Fruit fly (Drosophila melanogaster) whole organism, embryonic: ENCODE data around the gene CG34183.
A peak's percentile ranks its signal among the peaks of the same experiment; 100 is the strongest.

ENCODE experiments used
- Bdp1 ChIP-seq: fragments of 200-800 bp; sonication (Bioruptor generic); optimal IDR thresholded peaks from 3 replicates; lab custom pipeline; 2016; ENCODE audit warnings: missing biosample characterization, missing genetic modification characterization
- Blimp-1 ChIP-seq: fragments of 200-800 bp; sonication (Bioruptor generic); optimal IDR thresholded peaks from 3 replicates; lab custom pipeline; 2018; ENCODE audit warnings: missing biosample characterization, missing genetic modification characterization, mild to moderate bottlenecking, moderate library complexity, missing genetic modification reagents
- CG10267 ChIP-seq: fragments of 200-800 bp; sonication (Bioruptor generic); optimal IDR thresholded peaks from 2 replicates; lab custom pipeline; 2018; ENCODE audit warnings: missing biosample characterization, mild to moderate bottlenecking, missing genetic modification characterization, moderate library complexity
- CG11696 ChIP-seq: fragments of 200-800 bp; sonication (Bioruptor generic); IDR thresholded peaks from 2 replicates; pipeline ENCODE4 v1.3.6; 2022; ENCODE audit warnings: missing biosample characterization, missing genetic modification characterization
- CG13287 ChIP-seq: fragments of 200-800 bp; sonication (Bioruptor generic); IDR thresholded peaks from 2 replicates; pipeline ENCODE4 v1.3.6; 2022; ENCODE audit warnings: missing biosample characterization, missing genetic modification characterization; ENCODE audit not compliant: partially characterized antibody
- CG15696 ChIP-seq: fragments of 200-800 bp; sonication (Bioruptor generic); optimal IDR thresholded peaks from 2 replicates; lab custom pipeline; 2019; ENCODE audit warnings: missing biosample characterization, mild to moderate bottlenecking, missing genetic modification characterization, moderate library complexity
- CG1603 ChIP-seq: fragments of 200-800 bp; sonication (Bioruptor generic); optimal IDR thresholded peaks from 2 replicates; lab custom pipeline; 2019; ENCODE audit warnings: missing biosample characterization, mild to moderate bottlenecking, missing genetic modification characterization, moderate library complexity
- CG16779 ChIP-seq: fragments of 200-800 bp; sonication (Bioruptor generic); IDR thresholded peaks from 2 replicates; pipeline ENCODE4 v1.3.6; 2022; ENCODE audit warnings: missing biosample characterization, missing genetic modification characterization
- CG34376 ChIP-seq: fragments of 200-800 bp; sonication (Bioruptor generic); optimal IDR thresholded peaks from 2 replicates; lab custom pipeline; 2018; ENCODE audit warnings: missing biosample characterization, mild to moderate bottlenecking, missing genetic modification characterization
- CG34422 ChIP-seq: fragments of 200-800 bp; sonication (Bioruptor generic); IDR thresholded peaks from 3 replicates; pipeline ENCODE4 v1.3.6; 2022; ENCODE audit warnings: missing biosample characterization, missing genetic modification characterization
- CG5245 ChIP-seq: fragments of 200-800 bp; sonication (Bioruptor generic); optimal IDR thresholded peaks from 3 replicates; lab custom pipeline; 2016; ENCODE audit warnings: missing biosample characterization, missing genetic modification characterization
- CG6175 ChIP-seq: fragments of 200-800 bp; sonication (Bioruptor generic); IDR thresholded peaks from 3 replicates; pipeline ENCODE4 v1.3.6; 2022; ENCODE audit warnings: missing biosample characterization, missing genetic modification characterization
- CG6689 ChIP-seq: fragments of 200-800 bp; sonication (Bioruptor generic); IDR thresholded peaks from 2 replicates; pipeline ENCODE4 v1.3.6; 2022; ENCODE audit warnings: missing biosample characterization, missing genetic modification characterization
- CG7357 ChIP-seq: fragments of 200-800 bp; sonication (Bioruptor generic); IDR thresholded peaks from 3 replicates; pipeline ENCODE4 v1.3.6; 2022; ENCODE audit warnings: missing biosample characterization, missing genetic modification characterization
- CG7556 ChIP-seq: fragments of 200-800 bp; sonication (Bioruptor generic); optimal IDR thresholded peaks from 2 replicates; lab custom pipeline; 2017; ENCODE audit warnings: missing biosample characterization, mild to moderate bottlenecking, missing genetic modification characterization
- CG7839 ChIP-seq: fragments of 200-800 bp; sonication (Bioruptor generic); optimal IDR thresholded peaks from 3 replicates; lab custom pipeline; 2018; ENCODE audit warnings: missing biosample characterization, mild to moderate bottlenecking, missing genetic modification characterization, moderate library complexity
- CG9932 ChIP-seq: fragments of 200-800 bp; sonication (Bioruptor generic); IDR thresholded peaks from 2 replicates; pipeline ENCODE4 v1.3.6; 2022; ENCODE audit warnings: missing biosample characterization, missing genetic modification characterization
- CkIIα-i1 ChIP-seq: fragments of 200-800 bp; sonication (Bioruptor generic); IDR thresholded peaks from 2 replicates; pipeline ENCODE4 v1.3.6; 2022; ENCODE audit warnings: missing biosample characterization, missing genetic modification characterization
- Doc3 ChIP-seq: fragments of 200-800 bp; sonication (Bioruptor generic); IDR thresholded peaks from 3 replicates; pipeline ENCODE4 v1.3.6; 2022; ENCODE audit warnings: missing biosample characterization, missing genetic modification characterization; ENCODE audit not compliant: partially characterized antibody
- Dref ChIP-seq: fragments of 200-800 bp; sonication (Bioruptor generic); IDR thresholded peaks from 2 replicates; pipeline ENCODE4 v1.3.6; 2022; ENCODE audit warnings: missing biosample characterization, missing genetic modification characterization
- E2f2 ChIP-seq: fragments of 200-800 bp; sonication (Bioruptor generic); IDR thresholded peaks from 2 replicates; pipeline ENCODE4 v1.3.6; 2022; ENCODE audit warnings: missing biosample characterization, missing genetic modification characterization
- Ets65A ChIP-seq: fragments of 200-800 bp; sonication (Bioruptor generic); peaks from one replicate; lab custom pipeline; 2016; ENCODE audit warnings: missing biosample characterization, missing genetic modification characterization
- HmgZ ChIP-seq: fragments of 200-800 bp; sonication (Bioruptor generic); optimal IDR thresholded peaks from 2 replicates; lab custom pipeline; 2018; ENCODE audit warnings: missing biosample characterization, mild to moderate bottlenecking, missing genetic modification characterization
- MBD-R2 ChIP-seq: fragments of 200-800 bp; sonication (Bioruptor generic); IDR thresholded peaks from 2 replicates; pipeline ENCODE4 v1.3.6; 2022; ENCODE audit warnings: missing biosample characterization, missing genetic modification characterization
- Myb ChIP-seq: fragments of 200-800 bp; sonication (Bioruptor generic); optimal IDR thresholded peaks from 2 replicates; lab custom pipeline; 2016; ENCODE audit warnings: missing biosample characterization, missing genetic modification characterization
- Oaz ChIP-seq: fragments of 200-800 bp; sonication (Bioruptor generic); IDR thresholded peaks from 2 replicates; pipeline ENCODE4 v1.3.6; 2022; ENCODE audit warnings: missing biosample characterization, missing genetic modification characterization
- Opbp ChIP-seq: fragments of 200-800 bp; sonication (Bioruptor generic); IDR thresholded peaks from 3 replicates; pipeline ENCODE4 v1.3.6; 2022; ENCODE audit warnings: missing biosample characterization, missing genetic modification characterization; ENCODE audit not compliant: partially characterized antibody
- Scr ChIP-seq: fragments of 200-800 bp; sonication (Bioruptor generic); IDR thresholded peaks from 2 replicates; pipeline ENCODE4 v1.3.6; 2022; ENCODE audit warnings: missing biosample characterization, missing genetic modification characterization; ENCODE audit not compliant: partially characterized antibody
- Sin3A ChIP-seq: fragments of >200 bp; optimal IDR thresholded peaks from 2 replicates; lab custom pipeline; 2018
- Spps ChIP-seq: fragments of 200-800 bp; sonication (Bioruptor generic); optimal IDR thresholded peaks from 2 replicates; lab custom pipeline; 2018; ENCODE audit warnings: missing biosample characterization, mild to moderate bottlenecking, missing genetic modification characterization
- Sry-β ChIP-seq: fragments of 200-800 bp; sonication (Bioruptor generic); optimal IDR thresholded peaks from 2 replicates; lab custom pipeline; 2018; ENCODE audit warnings: missing biosample characterization, mild to moderate bottlenecking, missing genetic modification characterization, moderate library complexity
- TFAM ChIP-seq: fragments of 200-800 bp; sonication (Bioruptor generic); optimal IDR thresholded peaks from 2 replicates; lab custom pipeline; 2017; ENCODE audit warnings: missing biosample characterization, missing genetic modification characterization, inconsistent platforms
- al ChIP-seq: fragments of 200-800 bp; sonication (Bioruptor generic); IDR thresholded peaks from 2 replicates; pipeline ENCODE4 v1.3.6; 2022; ENCODE audit warnings: missing biosample characterization, missing genetic modification characterization
- amos ChIP-seq: fragments of 200-800 bp; sonication (Bioruptor generic); IDR thresholded peaks from 2 replicates; pipeline ENCODE4 v1.3.6; 2022; ENCODE audit warnings: missing biosample characterization, missing genetic modification characterization; ENCODE audit not compliant: partially characterized antibody
- bbx ChIP-seq: fragments of 200-800 bp; sonication (Bioruptor generic); IDR thresholded peaks from 2 replicates; pipeline ENCODE4 v1.3.6; 2022; ENCODE audit warnings: missing biosample characterization, missing genetic modification characterization; ENCODE audit not compliant: partially characterized antibody
- bigmax ChIP-seq: fragments of 200-800 bp; sonication (Bioruptor generic); optimal IDR thresholded peaks from 2 replicates; lab custom pipeline; 2018; ENCODE audit warnings: missing biosample characterization, mild to moderate bottlenecking, missing genetic modification characterization
- emc ChIP-seq: fragments of 200-800 bp; sonication (Bioruptor generic); optimal IDR thresholded peaks from 2 replicates; lab custom pipeline; 2016; ENCODE audit warnings: missing biosample characterization, missing genetic modification characterization
- fd102C ChIP-seq: fragments of 200-800 bp; sonication (Bioruptor generic); optimal IDR thresholded peaks from 2 replicates; lab custom pipeline; 2018; ENCODE audit warnings: missing biosample characterization, mild to moderate bottlenecking, missing genetic modification characterization, moderate library complexity
- fu2 ChIP-seq: fragments of 200-800 bp; sonication (Bioruptor generic); optimal IDR thresholded peaks from 2 replicates; lab custom pipeline; 2016; ENCODE audit warnings: missing biosample characterization, missing genetic modification characterization
- hkb ChIP-seq, 2 experiments: fragments of 200-800 bp in 1 of 2; fragments of >200 bp in 1 of 2; sonication (Bioruptor generic) in 1 of 2; IDR thresholded peaks in 1 of 2; optimal IDR thresholded peaks in 1 of 2; 2 replicates each; pipeline versions ENCODE4 v1.3.6 to Lab custom; 2017 to 2022; ENCODE audit warnings: missing biosample characterization in 1 of 2, missing genetic modification characterization in 1 of 2
- jumu ChIP-seq: fragments of 200-800 bp; sonication (Bioruptor generic); optimal IDR thresholded peaks from 3 replicates; lab custom pipeline; 2016; ENCODE audit warnings: missing biosample characterization, missing genetic modification characterization
- mld ChIP-seq: fragments of 200-800 bp; sonication (Bioruptor generic); IDR thresholded peaks from 3 replicates; pipeline ENCODE4 v1.3.6; 2022; ENCODE audit warnings: missing biosample characterization, missing genetic modification characterization; ENCODE audit not compliant: partially characterized antibody
- nerfin-2 ChIP-seq: fragments of 200-800 bp; sonication (Bioruptor generic); IDR thresholded peaks from 2 replicates; pipeline ENCODE4 v1.3.6; 2022; ENCODE audit warnings: missing biosample characterization, missing genetic modification characterization; ENCODE audit not compliant: partially characterized antibody
- phol ChIP-seq: fragments of 200-800 bp; sonication (Bioruptor generic); optimal IDR thresholded peaks from 3 replicates; lab custom pipeline; 2018; ENCODE audit warnings: missing biosample characterization, mild to moderate bottlenecking, missing genetic modification characterization, moderate library complexity
- pzg ChIP-seq: fragments of 200-800 bp; sonication (Bioruptor generic); optimal IDR thresholded peaks from 3 replicates; lab custom pipeline; 2018; ENCODE audit warnings: missing biosample characterization, mild to moderate bottlenecking, missing genetic modification characterization, moderate library complexity
- sd ChIP-seq: fragments of 200-800 bp; sonication (Bioruptor generic); optimal IDR thresholded peaks from 3 replicates; lab custom pipeline; 2018; ENCODE audit warnings: missing biosample characterization, mild to moderate bottlenecking, missing genetic modification characterization, moderate library complexity
- sens ChIP-seq: fragments of 200-800 bp; sonication (Bioruptor generic); peaks from one replicate; lab custom pipeline; 2016; ENCODE audit warnings: missing biosample characterization, missing genetic modification characterization
- tna ChIP-seq: fragments of 200-800 bp; sonication (Bioruptor generic); IDR thresholded peaks from 2 replicates; pipeline ENCODE4 v1.3.6; 2022; ENCODE audit warnings: missing biosample characterization, missing genetic modification characterization; ENCODE audit not compliant: partially characterized antibody
- zen2 ChIP-seq: fragments of 200-800 bp; sonication (Bioruptor generic); IDR thresholded peaks from 3 replicates; pipeline ENCODE4 v1.3.6; 2022; ENCODE audit warnings: missing biosample characterization, missing genetic modification characterization; ENCODE audit not compliant: partially characterized antibody

The CG34183 gene

DNA sequence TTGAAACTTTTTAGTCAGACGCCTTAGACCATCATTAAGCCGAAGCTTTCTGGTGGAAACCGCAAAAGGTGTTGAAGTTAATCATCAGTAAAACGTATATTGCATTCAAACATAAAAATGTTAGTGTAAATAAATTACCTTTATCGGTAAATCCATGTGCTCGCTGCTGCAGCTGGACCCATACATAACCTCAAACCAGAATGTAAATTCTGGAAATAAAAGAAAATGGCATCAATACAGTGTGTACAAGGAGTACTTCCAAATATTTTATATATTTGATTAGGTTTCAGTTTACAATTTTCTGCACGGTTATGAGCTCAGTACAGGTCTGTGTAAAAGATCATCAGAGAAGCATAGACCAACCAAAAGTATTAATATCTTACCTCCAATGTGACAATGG lies 3.6 kb upstream of the CG34183 start:
- TF ChIP-seq Ets65A (GFP tag; lab: Kevin White, UChicago) (peak; percentile 70), mld (GFP tag; lab: Robert Waterston, UW) (no peak), CG7556 (GFP tag; lab: Kevin White, UChicago) (no peak), Sin3A (no peak), bigmax (GFP tag; lab: Kevin White, UChicago) (peak; percentile 91), CG11696 (no peak), CG16779 (GFP tag; lab: Robert Waterston, UW) (0 out of 2 replicates have a peak, but pooled peaks have one; percentile 22), jumu (no peak), CG6689 (GFP tag; lab: Robert Waterston, UW) (no peak), fd102C (GFP tag; lab: Kevin White, UChicago) (no peak), CG9932 (GFP tag; lab: Robert Waterston, UW) (no peak), al (GFP tag; lab: Robert Waterston, UW) (no peak), CG15696 (tag; lab: Kevin White, UChicago) (no peak), Bdp1 (no peak)

DNA sequence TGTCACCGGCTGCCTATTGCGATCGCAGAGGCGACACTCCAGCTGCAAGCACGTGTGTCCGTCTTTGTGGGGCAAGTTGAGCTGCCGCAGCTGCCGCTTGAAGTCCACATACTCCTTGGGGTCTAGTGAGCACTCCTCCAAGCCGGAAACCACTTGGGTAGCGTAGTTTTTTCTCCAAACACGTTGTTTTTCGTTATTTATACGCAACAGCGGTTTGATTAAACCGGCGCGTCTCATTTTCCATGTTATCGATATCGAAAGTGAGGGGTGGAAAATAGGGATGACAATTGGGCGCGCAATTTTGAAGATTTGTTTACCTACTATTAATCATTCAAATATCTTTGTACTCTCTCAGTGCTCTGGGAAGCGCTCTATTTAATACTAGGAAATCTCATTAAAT lies 2.6 kb upstream of the CG34183 start, which contains the start of gene mtDNA-helicase:
Gene mtDNA-helicase (minus strand): TSS at position 264 of the 400 bp plus-strand sequence.
- TF ChIP-seq CG5245 (GFP tag; lab: Kevin White, UChicago) (no peak), TFAM (GFP tag; lab: Kevin White, UChicago) (no peak), CG1603 (tag; lab: Kevin White, UChicago) (peak; percentile 37), Oaz (GFP tag; lab: Robert Waterston, UW) (no peak), sens (GFP tag; lab: Kevin White, UChicago) (peak; percentile 73), bbx (GFP tag; lab: Robert Waterston, UW) (peak; percentile 60; the same call in 1 of the 2 replicates), Sry-β (GFP tag; lab: Kevin White, UChicago) (no peak), CG10267 (tag; lab: Kevin White, UChicago) (peak; percentile 9), CkIIα-i1 (GFP tag; lab: Robert Waterston, UW) (no peak), nerfin-2 (GFP tag; lab: Robert Waterston, UW) (0 out of 2 replicates have a peak, but pooled peaks have one; percentile 41), MBD-R2 (peak; percentile 75), Scr (GFP tag; lab: Robert Waterston, UW) (peak; percentile 62), CG6175 (GFP tag; lab: Robert Waterston, UW) (no peak), emc (GFP tag; lab: Kevin White, UChicago) (no peak), zen2 (GFP tag; lab: Robert Waterston, UW) (peak; percentile 39; the same call in 1 of the 3 replicates), amos (peak; percentile 33; the same call in 1 of the 2 replicates), CG34376 (GFP tag; lab: Kevin White, UChicago) (peak; percentile 16), tna (GFP tag; lab: Robert Waterston, UW) (peak; percentile 51), phol (peak; percentile 48), CG13287 (GFP tag; lab: Robert Waterston, UW) (peak; percentile 65), pzg (peak; percentile 36), E2f2 (GFP tag; lab: Robert Waterston, UW) (peak; percentile 91), hkb (optimal IDR thresholded peaks at IDR 0.05; lab: Kevin White, UChicago) (no peak), hkb (GFP tag; IDR thresholded peaks at IDR 0.05; lab: Robert Waterston, UW) (peak; percentile 35; the same call in 1 of the 2 replicates), Bdp1 (no peak), Spps (no peak), Blimp-1 (GFP tag; lab: Kevin White, UChicago) (no peak), CG7357 (no peak), Opbp (peak; percentile 57; the same call in 1 of the 3 replicates), Myb (GFP tag; lab: Kevin White, UChicago) (peak; percentile 37), CG34422 (GFP tag; lab: Robert Waterston, UW) (peak; percentile 49; the same call in 2 of the 3 replicates), HmgZ (tag; lab: Kevin White, UChicago) (peak; percentile 41), Doc3 (GFP tag; lab: Robert Waterston, UW) (peak; percentile 51; the same call in 1 of the 3 replicates), Dref (GFP tag; lab: Robert Waterston, UW) (peak; percentile 72), fu2 (GFP tag; lab: Kevin White, UChicago) (no peak), sd (tag; lab: Kevin White, UChicago) (peak; percentile 79), CG7839 (tag; lab: Kevin White, UChicago) (no peak)
